Worm (Caenorhabditis elegans) whole organism, young adult: Measurements from ENCODE around the gene unc-62.

Experiments used
- B0336.3 ChIP-seq: fragments of 200-800 bp; sonication (Bioruptor generic); IDR thresholded peaks from 2 replicates; pipeline ENCODE4 v1.3.6; 2022; ENCODE audit warnings: missing genetic modification characterization, missing compliant biosample characterization
- ama-1 ChIP-seq, 3 experiments: fragments of 150-350 bp in 1 of 3; sonication (generic microtip) in 2 of 3; optimal IDR thresholded peaks; 2 replicates each; lab custom pipeline; 2014 to 2018; ENCODE audit warnings: missing biosample characterization in 2 of 3, missing genetic modification characterization in 2 of 3, missing genetic modification reagents in 2 of 3
- lin-35 ChIP-seq, 3 experiments: fragments of 150-350 bp in 2 of 3; sonication (generic microtip) in 1 of 3; optimal IDR thresholded peaks; 2 replicates each; lab custom pipeline; 2014 to 2018; ENCODE audit warnings: missing biosample characterization in 3 of 3, missing genetic modification characterization in 3 of 3, missing genetic modification reagents in 3 of 3
- tbp1 ChIP-seq: fragments of 200-800 bp; sonication (Bioruptor generic); optimal IDR thresholded peaks from 2 replicates; lab custom pipeline; 2018; ENCODE audit warnings: mild to moderate bottlenecking, missing genetic modification characterization, missing compliant biosample characterization

DNA sequence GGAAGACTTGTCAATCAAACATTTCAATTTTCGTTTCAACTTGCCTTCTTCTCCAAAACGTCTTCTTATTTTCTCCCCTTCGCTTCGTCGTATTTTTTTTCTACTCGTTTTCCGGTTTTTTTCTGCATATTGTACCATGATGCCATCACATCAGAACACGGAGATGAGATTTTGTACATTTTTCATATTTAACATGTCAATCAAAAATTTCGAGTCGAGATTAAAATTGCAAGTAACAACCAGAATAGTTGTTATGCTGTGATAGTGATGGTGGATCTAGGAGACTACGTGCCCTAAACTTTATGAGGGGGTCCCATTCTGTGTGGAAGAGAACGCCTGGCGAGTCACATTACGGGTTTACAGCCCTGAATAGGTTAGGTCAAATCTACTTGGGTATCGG lies 7.4 kb upstream of the unc-62 start:
- TF ChIP-seq B0336.3 (no peak), lin-35 (GFP tag; optimal IDR thresholded peaks at IDR 0.05; lab: Kevin White, UChicago) (no peak), ama-1 (optimal IDR thresholded peaks at IDR 0.05; lab: Kevin White, UChicago) (no peak), ama-1 (GFP tag; optimal IDR thresholded peaks at IDR 0.05; lab: Kevin White, UChicago) (no peak), tbp1 (GFP tag; lab: Kevin White, UChicago) (no peak)
